Fruit fly (Drosophila melanogaster): ENCODE data around the gene CG10920.

- TF ChIP-seq CG8478 (optimal IDR thresholded peaks at IDR 0.05), result no peak
- no peak for TF ChIP-seq usp (GFP tag; optimal IDR thresholded peaks at IDR 0.05)
- TF ChIP-seq Dll (optimal IDR thresholded peaks at IDR 0.05), result no peak
These were observed 28.1 kb downstream of the CG10920 start, which contains the start of gene CARPA for dm6 chrX:7825897-7826296.
